Fruit fly (Drosophila melanogaster): ENCODE data around the gene kek3.

DNA sequence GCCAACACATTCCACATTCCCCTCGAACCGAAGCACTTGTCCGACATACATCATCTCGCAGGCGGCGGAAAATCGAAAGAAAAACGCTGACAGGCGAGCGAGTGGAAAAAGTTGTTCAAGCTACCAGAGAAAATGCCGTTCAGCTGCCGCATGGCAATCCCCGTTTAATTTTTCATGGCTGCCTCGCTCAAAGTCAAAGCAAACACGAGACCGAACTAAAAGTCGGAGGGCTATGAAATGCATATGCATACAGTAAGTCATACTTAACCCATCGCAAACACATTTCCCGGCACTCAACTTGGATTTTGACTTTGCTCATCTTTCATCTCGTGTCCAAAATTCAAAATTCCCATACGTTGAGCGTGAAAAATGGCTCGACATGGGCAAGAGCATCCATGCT, 3.2 kb downstream of the kek3 start:
- TF ChIP-seq CG9139 (GFP tag; optimal IDR thresholded peaks at IDR 0.05) = no peak
- no peak for TF ChIP-seq Hr38 (GFP tag; optimal IDR thresholded peaks at IDR 0.05)
- no peak for TF ChIP-seq CG11294 (GFP tag; IDR thresholded peaks at IDR 0.05)
- no peak for TF ChIP-seq CG10669 (GFP tag; optimal IDR thresholded peaks at IDR 0.05)
- no peak for TF ChIP-seq dac (GFP tag; optimal IDR thresholded peaks at IDR 0.05)
- no peak for TF ChIP-seq Blimp-1 (GFP tag; optimal IDR thresholded peaks at IDR 0.05)
- TF ChIP-seq CG16779 (tag; optimal IDR thresholded peaks at IDR 0.05) = no peak
- no peak for TF ChIP-seq Eip75B (GFP tag; optimal IDR thresholded peaks at IDR 0.05)
